Worm (Caenorhabditis elegans): ENCODE results near the gene srd-41.
A peak's percentile ranks its signal among the peaks of the same experiment; 100 is the strongest.

The srd-41 gene

DNA sequence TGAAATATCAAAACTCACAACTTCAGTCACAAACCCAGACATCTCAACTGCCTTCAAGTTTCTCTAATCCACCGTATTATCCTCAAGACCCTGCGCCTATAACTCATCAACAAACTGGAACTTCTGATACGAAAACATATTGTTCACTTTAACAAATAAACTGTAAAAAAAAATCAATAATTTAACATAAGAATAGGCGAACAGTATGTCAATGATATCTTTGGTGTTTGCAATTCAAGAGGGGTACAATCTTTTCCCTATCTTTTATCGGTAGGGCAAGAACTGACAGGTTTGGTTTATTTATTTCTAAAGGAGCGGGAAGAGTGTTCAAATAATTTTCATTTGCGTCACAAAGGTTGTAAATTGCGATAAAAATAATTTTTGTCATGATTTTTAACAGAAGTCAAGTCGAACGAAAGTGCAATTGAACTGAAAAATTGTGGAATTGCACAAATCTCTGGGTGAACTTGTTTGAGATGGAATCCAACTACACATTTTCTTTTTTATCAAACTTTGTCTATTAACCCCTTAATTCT is 36.5 kb downstream of the srd-41 start (continued):
- TF ChIP-seq nhr-12 (tag; optimal IDR thresholded peaks at IDR 0.05), result peak; percentile 25
- peak; percentile 91 for TF ChIP-seq nfya-1 (tag; optimal IDR thresholded peaks at IDR 0.05; ENCODE audit: insufficient read depth)

DNA sequence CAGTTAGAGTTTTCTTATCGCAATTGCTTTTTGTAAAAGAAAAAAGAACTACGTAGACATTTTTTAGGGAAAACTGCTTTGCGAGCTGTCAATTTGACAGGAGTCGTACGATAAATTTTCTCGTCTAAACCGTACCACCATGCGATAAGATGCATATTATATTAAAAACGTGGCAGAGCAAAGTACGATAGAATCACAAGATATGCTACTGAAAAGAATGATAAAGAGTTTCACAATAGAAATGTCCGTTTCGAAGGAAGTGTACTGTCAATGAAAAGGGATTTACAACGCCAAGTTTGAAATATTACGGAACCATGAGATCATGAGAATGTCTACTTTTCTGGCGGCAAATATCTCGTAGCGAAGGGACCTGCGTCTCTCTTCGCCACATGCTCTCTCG is 38.3 kb downstream of the srd-41 start, which contains the start of gene F19H6.5:
Gene F19H6.5 (minus strand): TSS at position 101 of the 400 bp plus-strand sequence.
- no peak for TF ChIP-seq sea-2 (GFP tag; optimal IDR thresholded peaks at IDR 0.05)
- no peak for TF ChIP-seq elt-1 (tag; optimal IDR thresholded peaks at IDR 0.05)
- no peak for TF ChIP-seq nhr-28 (tag; optimal IDR thresholded peaks at IDR 0.05)
- no peak for TF ChIP-seq mdl-1 (tag; optimal IDR thresholded peaks at IDR 0.05)
- TF ChIP-seq pha-4 (tag; optimal IDR thresholded peaks at IDR 0.05), result no peak
- TF ChIP-seq unc-62 (GFP tag; optimal IDR thresholded peaks at IDR 0.05), result no peak
- no peak for TF ChIP-seq ZK546.5 (tag; optimal IDR thresholded peaks at IDR 0.05)
- no peak for TF ChIP-seq unc-39 (tag; optimal IDR thresholded peaks at IDR 0.05)
- no peak for TF ChIP-seq fkh-10 (GFP tag; optimal IDR thresholded peaks at IDR 0.05)
- no peak for TF ChIP-seq lin-15B (tag; optimal IDR thresholded peaks at IDR 0.05)
- no peak for TF ChIP-seq daf-12 (tag; optimal IDR thresholded peaks at IDR 0.05)
- TF ChIP-seq lsy-12 (tag; optimal IDR thresholded peaks at IDR 0.05), result no peak
- no peak for TF ChIP-seq egl-5 (tag; optimal IDR thresholded peaks at IDR 0.05)
- TF ChIP-seq ztf-4 (tag; optimal IDR thresholded peaks at IDR 0.05), result no peak
- TF ChIP-seq ceh-82 (tag; optimal IDR thresholded peaks at IDR 0.05), result no peak
- no peak for TF ChIP-seq nhr-77 (tag; optimal IDR thresholded peaks at IDR 0.05)
- no peak for TF ChIP-seq lin-39 (tag; optimal IDR thresholded peaks at IDR 0.05)
- TF ChIP-seq ztf-11 (tag; optimal IDR thresholded peaks at IDR 0.05), result no peak
- TF ChIP-seq egl-27 (tag; optimal IDR thresholded peaks at IDR 0.05), result no peak
- TF ChIP-seq elt-2 (tag; optimal IDR thresholded peaks at IDR 0.05), result no peak

DNA sequence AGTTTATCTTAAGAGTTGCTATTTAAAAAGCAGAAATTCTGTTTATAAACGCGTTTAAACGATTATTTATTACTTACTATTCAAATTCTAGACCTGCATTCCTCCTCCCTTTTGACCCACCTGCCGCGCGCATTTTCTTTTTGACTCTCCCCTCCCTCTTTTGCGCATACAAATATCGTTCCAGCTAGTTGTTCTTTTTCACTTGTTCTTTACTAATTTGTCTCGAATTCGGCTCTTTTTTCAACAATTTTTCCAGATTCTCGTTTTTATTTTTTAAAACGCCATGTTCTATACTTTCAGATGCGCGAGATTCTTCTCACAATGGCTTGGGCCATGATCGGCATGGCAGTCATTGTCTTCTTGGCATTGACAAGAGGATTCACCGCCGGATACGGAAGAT is 38.9 kb downstream of the srd-41 start, which contains the start of gene F19H6.4:
Gene F19H6.4 (plus strand): TSS at position 301 of the 400 bp plus-strand sequence.
- no peak for TF ChIP-seq ceh-16 (tag; optimal IDR thresholded peaks at IDR 0.05)
- TF ChIP-seq eor-1 (tag; optimal IDR thresholded peaks at IDR 0.05), result no peak
- no peak for TF ChIP-seq nhr-25 (tag; optimal IDR thresholded peaks at IDR 0.05)
- TF ChIP-seq nhr-11 (tag; optimal IDR thresholded peaks at IDR 0.05), result no peak
- no peak for TF ChIP-seq zag-1 (tag; optimal IDR thresholded peaks at IDR 0.05)
- no peak for TF ChIP-seq lin-39 (tag; optimal IDR thresholded peaks at IDR 0.05)
- no peak for TF ChIP-seq nhr-77 (tag; optimal IDR thresholded peaks at IDR 0.05)

DNA sequence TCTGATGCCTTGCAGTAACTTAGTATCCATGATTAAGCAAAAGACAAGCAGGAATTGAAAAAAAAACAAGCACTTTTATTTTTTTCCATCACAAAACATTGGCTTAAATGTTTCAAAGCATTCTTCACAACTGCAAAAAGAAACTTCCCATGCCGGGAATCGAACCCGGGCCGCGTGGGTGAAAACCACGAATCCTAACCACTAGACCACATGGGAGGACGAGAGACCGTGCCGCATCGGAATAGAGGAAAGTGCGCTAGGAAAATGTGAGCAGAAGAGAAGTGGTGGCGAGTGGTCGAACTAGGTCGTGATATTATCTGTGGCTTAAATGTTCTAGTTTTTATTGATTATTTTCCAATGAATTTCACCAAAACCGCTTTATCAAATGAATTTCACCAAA is 41.0 kb downstream of the srd-41 start:
- TF ChIP-seq zag-1 (tag; optimal IDR thresholded peaks at IDR 0.05) (no peak), ceh-28 (tag; optimal IDR thresholded peaks at IDR 0.05) (peak; percentile 33), nhr-76 (tag; optimal IDR thresholded peaks at IDR 0.05) (no peak), nhr-43 (tag; optimal IDR thresholded peaks at IDR 0.05; ENCODE audit: poor library complexity, severe bottlenecking) (peak; percentile 44), nhr-12 (tag; optimal IDR thresholded peaks at IDR 0.05) (no peak), unc-62 (GFP tag; optimal IDR thresholded peaks at IDR 0.05) (no peak), lin-39 (tag; optimal IDR thresholded peaks at IDR 0.05) (peak; percentile 39), unc-39 (tag; optimal IDR thresholded peaks at IDR 0.05) (no peak), hmg-11 (tag; optimal IDR thresholded peaks at IDR 0.05) (peak; percentile 87), ceh-9 (tag; optimal IDR thresholded peaks at IDR 0.05) (no peak), nhr-23 (tag; optimal IDR thresholded peaks at IDR 0.05) (no peak), egl-27 (tag; optimal IDR thresholded peaks at IDR 0.05) (no peak), tbx-2 (tag; optimal IDR thresholded peaks at IDR 0.05) (peak; percentile 18), nhr-67 (tag; optimal IDR thresholded peaks at IDR 0.05) (no peak), lsy-12 (tag; optimal IDR thresholded peaks at IDR 0.05) (no peak), aly-2 (tag; optimal IDR thresholded peaks at IDR 0.05) (no peak), egl-5 (tag; optimal IDR thresholded peaks at IDR 0.05) (no peak), fkh-10 (GFP tag; optimal IDR thresholded peaks at IDR 0.05) (no peak), elt-3 (tag; optimal IDR thresholded peaks at IDR 0.05) (no peak), elt-2 (tag; optimal IDR thresholded peaks at IDR 0.05) (peak; percentile 35), pqm-1 (tag; optimal IDR thresholded peaks at IDR 0.05) (peak; percentile 14)

Data from whole organism, L3 larva.